Worm (Caenorhabditis elegans): ENCODE measurements around the gene ucr-2.3.

Gene ucr-2.3

ce11 chrIII:887874-888299, 8.2 kb downstream of the ucr-2.3 start:
- TF ChIP-seq pes-1 (GFP tag; IDR thresholded peaks at IDR 0.05) (no peak), flt-1 (GFP tag; IDR thresholded peaks at IDR 0.05) (0 out of 2 replicates have a peak, but pooled peaks have one; percentile 25), hmbx-1 (tag; optimal IDR thresholded peaks at IDR 0.05) (no peak), B0310.2 (tag; optimal IDR thresholded peaks at IDR 0.05) (no peak), hmg-4 (GFP tag; optimal IDR thresholded peaks at IDR 0.05) (peak; percentile 26), ets-7 (tag; optimal IDR thresholded peaks at IDR 0.05) (no peak), ceh-36 (tag; optimal IDR thresholded peaks at IDR 0.05) (no peak), tbx-37 (GFP tag; conservative IDR thresholded peaks at IDR 0.05) (no peak), scrt-1 (GFP tag; IDR thresholded peaks at IDR 0.05) (no peak), F13C5.2 (tag; optimal IDR thresholded peaks at IDR 0.05) (peak; percentile 51), ama-1 (optimal IDR thresholded peaks at IDR 0.05) (no peak), aly-1 (tag; optimal IDR thresholded peaks at IDR 0.05) (peak; percentile 28)

ce11 chrIII:888983-889549, 9.4 kb downstream of the ucr-2.3 start:
- no peak for TF ChIP-seq B0310.2 (tag; optimal IDR thresholded peaks at IDR 0.05)
- TF ChIP-seq hmbx-1 (tag; optimal IDR thresholded peaks at IDR 0.05), result no peak
- TF ChIP-seq sea-1 (GFP tag; conservative IDR thresholded peaks at IDR 0.05), result no peak
- no peak for TF ChIP-seq hnd-1 (tag; optimal IDR thresholded peaks at IDR 0.05)
- TF ChIP-seq flt-1 (GFP tag; IDR thresholded peaks at IDR 0.05), result no peak
- TF ChIP-seq F13C5.2 (tag; optimal IDR thresholded peaks at IDR 0.05), result no peak
- no peak for TF ChIP-seq pes-1 (GFP tag; IDR thresholded peaks at IDR 0.05)

ce11 chrIII:891014-891413, 11.4 kb downstream of the ucr-2.3 start, which contains the start of gene T24C4.10:
T24C4.10 (minus strand) TSS chrIII:891243.
- no peak for TF ChIP-seq tbx-37 (GFP tag; conservative IDR thresholded peaks at IDR 0.05)
- TF ChIP-seq hmbx-1 (tag; optimal IDR thresholded peaks at IDR 0.05), result no peak
- TF ChIP-seq tbx-11 (GFP tag; IDR thresholded peaks at IDR 0.05), result no peak
- TF ChIP-seq flt-1 (GFP tag; IDR thresholded peaks at IDR 0.05), result no peak
- no peak for TF ChIP-seq ets-7 (tag; optimal IDR thresholded peaks at IDR 0.05)
- TF ChIP-seq F13C5.2 (tag; optimal IDR thresholded peaks at IDR 0.05), result no peak
- TF ChIP-seq pes-1 (GFP tag; IDR thresholded peaks at IDR 0.05), result no peak
- TF ChIP-seq aly-1 (tag; optimal IDR thresholded peaks at IDR 0.05), result no peak
- no peak for TF ChIP-seq hmg-4 (GFP tag; optimal IDR thresholded peaks at IDR 0.05)

- TF ChIP-seq hnd-1 (tag; optimal IDR thresholded peaks at IDR 0.05) (no peak), ceh-36 (tag; optimal IDR thresholded peaks at IDR 0.05) (no peak), aly-1 (tag; optimal IDR thresholded peaks at IDR 0.05) (no peak), ets-7 (tag; optimal IDR thresholded peaks at IDR 0.05) (no peak), F13C5.2 (tag; optimal IDR thresholded peaks at IDR 0.05) (no peak), scrt-1 (GFP tag; IDR thresholded peaks at IDR 0.05) (no peak), hmbx-1 (tag; optimal IDR thresholded peaks at IDR 0.05) (no peak), sea-1 (GFP tag; conservative IDR thresholded peaks at IDR 0.05) (no peak), flt-1 (GFP tag; IDR thresholded peaks at IDR 0.05) (no peak), ama-1 (optimal IDR thresholded peaks at IDR 0.05) (no peak), pes-1 (GFP tag; IDR thresholded peaks at IDR 0.05) (no peak), hmg-4 (GFP tag; optimal IDR thresholded peaks at IDR 0.05) (no peak), ceh-13 (GFP tag; optimal IDR thresholded peaks at IDR 0.05) (no peak)
These were observed 15.9 kb downstream of the ucr-2.3 start, which contains the start of the genes ztf-18 and F23H11.2 for ce11 chrIII:895525-895924. ztf-18 (minus strand) TSS chrIII:895712. F23H11.2 (plus strand) TSS chrIII:895747.

ce11 chrIII:896904-897303, 17.2 kb downstream of the ucr-2.3 start:
- TF ChIP-seq ceh-13 (GFP tag; optimal IDR thresholded peaks at IDR 0.05) (no peak), tbx-11 (GFP tag; IDR thresholded peaks at IDR 0.05) (no peak), tra-4 (tag; optimal IDR thresholded peaks at IDR 0.05) (no peak), ceh-36 (tag; optimal IDR thresholded peaks at IDR 0.05) (no peak), hmbx-1 (tag; optimal IDR thresholded peaks at IDR 0.05) (no peak), sea-1 (GFP tag; conservative IDR thresholded peaks at IDR 0.05) (no peak)

ce11 chrIII:900134-900533, 20.5 kb downstream of the ucr-2.3 start:
- TF ChIP-seq pes-1 (GFP tag; IDR thresholded peaks at IDR 0.05) (no peak), F13C5.2 (tag; optimal IDR thresholded peaks at IDR 0.05) (no peak), tbx-11 (GFP tag; IDR thresholded peaks at IDR 0.05) (no peak), hnd-1 (tag; optimal IDR thresholded peaks at IDR 0.05) (no peak), hmg-4 (GFP tag; optimal IDR thresholded peaks at IDR 0.05) (no peak), sea-1 (GFP tag; conservative IDR thresholded peaks at IDR 0.05) (no peak), ets-7 (tag; optimal IDR thresholded peaks at IDR 0.05) (no peak), tra-4 (tag; optimal IDR thresholded peaks at IDR 0.05) (no peak), scrt-1 (GFP tag; IDR thresholded peaks at IDR 0.05) (no peak), ceh-36 (tag; optimal IDR thresholded peaks at IDR 0.05) (no peak), flt-1 (GFP tag; IDR thresholded peaks at IDR 0.05) (no peak), ama-1 (optimal IDR thresholded peaks at IDR 0.05) (no peak), hmbx-1 (tag; optimal IDR thresholded peaks at IDR 0.05) (no peak), tbx-37 (GFP tag; conservative IDR thresholded peaks at IDR 0.05) (no peak)

ce11 chrIII:901148-901547, 21.5 kb downstream of the ucr-2.3 start, which contains the start of gene sucl-2:
sucl-2 (minus strand) TSS chrIII:901412.
- no peak for TF ChIP-seq ama-1 (optimal IDR thresholded peaks at IDR 0.05)
- TF ChIP-seq hmbx-1 (tag; optimal IDR thresholded peaks at IDR 0.05), result no peak
- no peak for TF ChIP-seq tbx-11 (GFP tag; IDR thresholded peaks at IDR 0.05)
- TF ChIP-seq hmg-4 (GFP tag; optimal IDR thresholded peaks at IDR 0.05), result no peak
- no peak for TF ChIP-seq ceh-36 (tag; optimal IDR thresholded peaks at IDR 0.05)
- no peak for TF ChIP-seq F13C5.2 (tag; optimal IDR thresholded peaks at IDR 0.05)
- no peak for TF ChIP-seq flt-1 (GFP tag; IDR thresholded peaks at IDR 0.05)

Measured in whole organism, early embryonic.